Fruit fly (Drosophila melanogaster) whole organism, prepupa: ENCODE data around the gene atms.

Experiments used
- CG10631 ChIP-seq: fragments of 200-800 bp; sonication (Bioruptor generic); optimal IDR thresholded peaks from 2 replicates; lab custom pipeline; 2016; ENCODE audit warnings: missing biosample characterization, missing genetic modification characterization
- CG10669 ChIP-seq: fragments of 200-800 bp; sonication (Bioruptor generic); optimal IDR thresholded peaks from 3 replicates; lab custom pipeline; 2018; ENCODE audit warnings: missing biosample characterization, mild to moderate bottlenecking, missing genetic modification characterization, moderate library complexity
- CG11294 ChIP-seq: fragments of 200-800 bp; sonication (Bioruptor generic); IDR thresholded peaks from 2 replicates; pipeline ENCODE4 v1.3.6; 2022; ENCODE audit warnings: missing biosample characterization, missing genetic modification characterization
- CG11762 ChIP-seq: fragments of 200-800 bp; sonication (Bioruptor generic); optimal IDR thresholded peaks from 3 replicates; lab custom pipeline; 2016; ENCODE audit warnings: missing biosample characterization, missing genetic modification characterization; ENCODE audit not compliant: insufficient read depth
- CG15336 ChIP-seq: fragments of 200-800 bp; sonication (Bioruptor generic); IDR thresholded peaks from 2 replicates; pipeline ENCODE4 v1.3.6; 2022; ENCODE audit warnings: missing biosample characterization, missing genetic modification characterization
- CG1621 ChIP-seq: fragments of 200-800 bp; sonication (Bioruptor generic); optimal IDR thresholded peaks from 3 replicates; lab custom pipeline; 2018; ENCODE audit warnings: missing biosample characterization, mild to moderate bottlenecking, missing genetic modification characterization
- CG16779 ChIP-seq: fragments of 200-800 bp; sonication (Bioruptor generic); optimal IDR thresholded peaks from 3 replicates; lab custom pipeline; 2017; ENCODE audit warnings: missing biosample characterization, mild to moderate bottlenecking, missing genetic modification characterization
- CG31627 ChIP-seq: fragments of 200-800 bp; sonication (Bioruptor generic); optimal IDR thresholded peaks from 3 replicates; lab custom pipeline; 2016; ENCODE audit warnings: missing biosample characterization, missing genetic modification characterization
- CG32006 ChIP-seq: fragments of 200-800 bp; sonication (Bioruptor generic); optimal IDR thresholded peaks from 3 replicates; lab custom pipeline; 2017; ENCODE audit warnings: missing biosample characterization, mild to moderate bottlenecking, missing genetic modification characterization
- CG6163 ChIP-seq: fragments of 200-800 bp; sonication (Bioruptor generic); IDR thresholded peaks from 3 replicates; pipeline ENCODE4 v1.3.6; 2022; ENCODE audit warnings: missing biosample characterization, missing genetic modification characterization
- CG6276 ChIP-seq: fragments of 200-800 bp; sonication (Bioruptor generic); optimal IDR thresholded peaks from 2 replicates; lab custom pipeline; 2017; ENCODE audit warnings: missing biosample characterization, mild to moderate bottlenecking, missing genetic modification characterization
- CG6792 ChIP-seq: fragments of 200-800 bp; sonication (Bioruptor generic); optimal IDR thresholded peaks from 3 replicates; lab custom pipeline; 2016; ENCODE audit warnings: missing biosample characterization, missing genetic modification characterization
- CG6808 ChIP-seq: fragments of 200-800 bp; sonication (Bioruptor generic); optimal IDR thresholded peaks from 3 replicates; lab custom pipeline; 2017; ENCODE audit warnings: missing biosample characterization, missing genetic modification characterization, mild to moderate bottlenecking, moderate library complexity, missing genetic modification reagents
- CG8119 ChIP-seq: fragments of 200-800 bp; sonication (Bioruptor generic); IDR thresholded peaks from 3 replicates; pipeline ENCODE4 v1.3.6; 2022; ENCODE audit warnings: missing biosample characterization, missing genetic modification characterization
- CG8319 ChIP-seq: fragments of 200-800 bp; sonication (Bioruptor generic); optimal IDR thresholded peaks from 3 replicates; lab custom pipeline; 2016; ENCODE audit warnings: missing biosample characterization, missing genetic modification characterization
- CG9139 ChIP-seq: fragments of 200-800 bp; sonication (Bioruptor generic); optimal IDR thresholded peaks from 3 replicates; lab custom pipeline; 2017; ENCODE audit warnings: missing biosample characterization, mild to moderate bottlenecking, missing genetic modification characterization
- Ets21C ChIP-seq: fragments of 200-800 bp; sonication (Bioruptor generic); optimal IDR thresholded peaks from 3 replicates; lab custom pipeline; 2016; ENCODE audit warnings: missing biosample characterization, missing genetic modification characterization
- Gug ChIP-seq: fragments of 200-800 bp; sonication (Bioruptor generic); IDR thresholded peaks from 2 replicates; pipeline ENCODE4 v1.3.6; 2022; ENCODE audit warnings: missing biosample characterization, missing genetic modification characterization
- Hr39 ChIP-seq: fragments of 200-800 bp; sonication (Bioruptor generic); optimal IDR thresholded peaks from 2 replicates; lab custom pipeline; 2016; ENCODE audit warnings: missing biosample characterization, missing genetic modification characterization
- Lpt ChIP-seq: fragments of 200-800 bp; sonication (Bioruptor generic); optimal IDR thresholded peaks from 3 replicates; lab custom pipeline; 2016; ENCODE audit warnings: missing biosample characterization, missing genetic modification characterization
- Met ChIP-seq: fragments of 200-800 bp; sonication (Bioruptor generic); optimal IDR thresholded peaks from 3 replicates; lab custom pipeline; 2016; ENCODE audit warnings: missing biosample characterization, missing genetic modification characterization
- OdsH ChIP-seq: fragments of 200-800 bp; sonication (Bioruptor generic); optimal IDR thresholded peaks from 3 replicates; lab custom pipeline; 2016; ENCODE audit warnings: missing biosample characterization, missing genetic modification characterization
- Smox ChIP-seq: fragments of 200-800 bp; sonication (Bioruptor generic); optimal IDR thresholded peaks from 3 replicates; lab custom pipeline; 2016; ENCODE audit warnings: missing biosample characterization, missing genetic modification characterization
- Sox14 ChIP-seq: fragments of 200-800 bp; sonication (Bioruptor generic); optimal IDR thresholded peaks from 3 replicates; lab custom pipeline; 2016; ENCODE audit warnings: missing biosample characterization, missing genetic modification characterization
- Sox15 ChIP-seq: fragments of 200-800 bp; sonication (Bioruptor generic); optimal IDR thresholded peaks from 3 replicates; lab custom pipeline; 2016; ENCODE audit warnings: missing biosample characterization, missing genetic modification characterization
- achi ChIP-seq: fragments of 200-800 bp; sonication (Bioruptor generic); optimal IDR thresholded peaks from 3 replicates; lab custom pipeline; 2016; ENCODE audit warnings: missing biosample characterization, missing genetic modification characterization
- dac ChIP-seq: fragments of 200-800 bp; sonication (Bioruptor generic); optimal IDR thresholded peaks from 2 replicates; lab custom pipeline; 2017; ENCODE audit warnings: missing biosample characterization, mild to moderate bottlenecking, missing genetic modification characterization
- dsx ChIP-seq: fragments of 200-800 bp; optimal IDR thresholded peaks from 3 replicates; lab custom pipeline; 2019; ENCODE audit warnings: missing biosample characterization, mild to moderate bottlenecking, missing genetic modification characterization, moderate library complexity; ENCODE audit not compliant: poor library complexity, severe bottlenecking
- eg ChIP-seq: fragments of 200-800 bp; sonication (Bioruptor generic); IDR thresholded peaks from 3 replicates; pipeline ENCODE4 v1.3.6; 2022; ENCODE audit warnings: missing biosample characterization, missing genetic modification characterization
- fd59A ChIP-seq: fragments of 200-800 bp; sonication (Bioruptor generic); optimal IDR thresholded peaks from 2 replicates; lab custom pipeline; 2017; ENCODE audit warnings: missing biosample characterization, mild to moderate bottlenecking, missing genetic modification characterization, missing genetic modification reagents
- fkh ChIP-seq: fragments of 200-800 bp; sonication (Bioruptor generic); optimal IDR thresholded peaks from 3 replicates; lab custom pipeline; 2017; ENCODE audit warnings: missing biosample characterization, mild to moderate bottlenecking, missing genetic modification characterization, moderate library complexity
- lz ChIP-seq: fragments of 200-800 bp; sonication (Bioruptor generic); optimal IDR thresholded peaks from 3 replicates; lab custom pipeline; 2016; ENCODE audit warnings: missing biosample characterization, missing genetic modification characterization
- net ChIP-seq: fragments of 200-800 bp; sonication (Bioruptor generic); optimal IDR thresholded peaks from 3 replicates; lab custom pipeline; 2016; ENCODE audit warnings: missing biosample characterization, missing genetic modification characterization
- salr ChIP-seq, 2 experiments: fragments of 200-800 bp; sonication (Bioruptor generic); optimal IDR thresholded peaks; 3 replicates each; lab custom pipeline; 2016 to 2018; ENCODE audit warnings: missing biosample characterization in 2 of 2, missing genetic modification characterization in 2 of 2, mild to moderate bottlenecking in 1 of 2
- spab ChIP-seq: fragments of 200-800 bp; sonication (Bioruptor generic); optimal IDR thresholded peaks from 2 replicates; lab custom pipeline; 2017; ENCODE audit warnings: missing biosample characterization, mild to moderate bottlenecking, missing genetic modification characterization, missing genetic modification reagents
- svp ChIP-seq: fragments of 200-800 bp; sonication (Bioruptor generic); peaks from one replicate; lab custom pipeline; 2016; ENCODE audit warnings: missing biosample characterization, missing genetic modification characterization
- topi ChIP-seq: fragments of 200-800 bp; sonication (Bioruptor generic); optimal IDR thresholded peaks from 3 replicates; lab custom pipeline; 2016; ENCODE audit warnings: missing biosample characterization, missing genetic modification characterization

Gene atms

DNA sequence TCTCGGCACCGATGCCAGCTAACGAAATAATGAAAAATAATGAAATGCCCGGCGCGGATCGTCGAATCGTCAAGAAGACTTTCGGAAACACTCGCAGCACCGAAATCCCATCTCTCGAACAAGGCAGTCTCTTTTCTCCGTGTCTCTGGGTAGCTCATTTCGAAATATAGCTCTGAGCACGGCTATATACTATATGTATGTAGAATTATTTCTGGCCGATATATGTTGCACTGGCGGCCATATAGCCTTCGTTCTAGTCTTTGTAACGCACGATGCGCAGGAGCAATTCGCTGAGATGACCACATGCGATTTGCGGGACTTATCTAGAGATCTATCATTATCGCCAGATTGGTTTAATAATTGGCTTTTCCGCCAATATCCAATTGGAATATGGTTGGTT, 30.4 kb downstream of the atms start, which contains the start of gene CG14655:
Gene CG14655, minus strand, starts transcription at position 41 of the 400 bp plus-strand sequence.
- TF ChIP-seq CG11762 (no peak), topi (GFP tag; lab: Kevin White, UChicago) (no peak), Sox14 (GFP tag; lab: Kevin White, UChicago) (no peak), CG6276 (GFP tag; lab: Kevin White, UChicago) (no peak), Smox (no peak), CG9139 (GFP tag; lab: Kevin White, UChicago) (no peak)

- TF ChIP-seq eg (GFP tag; lab: Robert Waterston, UW) = no peak
- no peak for TF ChIP-seq CG6792
- TF ChIP-seq Hr39 (GFP tag; lab: Kevin White, UChicago) = no peak
- TF ChIP-seq CG8319 = no peak
- no peak for TF ChIP-seq CG6276 (GFP tag; lab: Kevin White, UChicago)
- no peak for TF ChIP-seq CG10631
- TF ChIP-seq CG32006 = no peak
- no peak for TF ChIP-seq CG6163
- TF ChIP-seq lz (GFP tag; lab: Kevin White, UChicago) = no peak
- no peak for TF ChIP-seq achi (GFP tag; lab: Kevin White, UChicago)
- TF ChIP-seq Ets21C (GFP tag; lab: Kevin White, UChicago) = no peak
- no peak for TF ChIP-seq CG6808 (GFP tag; lab: Kevin White, UChicago)
- TF ChIP-seq CG31627 = no peak
- no peak for TF ChIP-seq Lpt
Measured at dm6 chr3R:4780721-4781120, 30.9 kb downstream of the atms start.

- TF ChIP-seq dac (GFP tag; lab: Kevin White, UChicago) (no peak), CG8119 (GFP tag; lab: Robert Waterston, UW) (no peak), eg (GFP tag; lab: Robert Waterston, UW) (no peak), CG6792 (no peak), CG31627 (no peak), Met (GFP tag; lab: Kevin White, UChicago) (no peak), Smox (no peak)
Measured at dm6 chr3R:4784622-4785021, 34.8 kb downstream of the atms start, which contains the start of gene Ccdc39. Gene Ccdc39 (minus strand): TSS chr3R:4784722.

DNA sequence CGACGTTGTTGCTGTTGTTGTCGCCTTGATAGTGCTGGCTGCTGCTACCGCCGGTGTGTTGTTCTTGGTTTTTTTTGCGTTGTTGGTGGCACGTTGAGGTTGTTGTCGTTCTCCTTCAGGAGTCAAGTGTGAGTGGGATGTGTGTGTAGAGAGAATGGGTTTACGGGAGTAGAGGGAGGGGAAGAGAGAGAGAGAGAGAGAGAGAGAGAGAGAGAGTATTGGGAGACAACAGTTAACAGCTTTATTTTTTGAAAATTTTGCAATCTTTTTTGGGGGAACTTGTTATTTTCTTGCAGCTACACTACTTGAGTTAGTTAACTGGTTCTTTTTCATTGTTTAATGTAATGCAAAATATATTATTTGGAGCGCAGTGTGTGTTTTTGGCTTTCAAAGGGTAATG, 47.8 kb downstream of the atms start:
- no peak for TF ChIP-seq OdsH
- no peak for TF ChIP-seq Sox15 (GFP tag; lab: Kevin White, UChicago)
- TF ChIP-seq fkh (GFP tag; lab: Kevin White, UChicago) = no peak
- TF ChIP-seq CG15336 (GFP tag; lab: Robert Waterston, UW) = no peak
- no peak for TF ChIP-seq svp (GFP tag; lab: Kevin White, UChicago)
- no peak for TF ChIP-seq CG11294 (GFP tag; lab: Robert Waterston, UW)
- TF ChIP-seq Lpt = no peak
- TF ChIP-seq fd59A = no peak
- no peak for TF ChIP-seq dsx
- no peak for TF ChIP-seq CG8119 (GFP tag; lab: Robert Waterston, UW)
- TF ChIP-seq CG1621 (tag; lab: Kevin White, UChicago) = no peak
- TF ChIP-seq CG16779 = no peak
- TF ChIP-seq CG6276 (GFP tag; lab: Kevin White, UChicago) = no peak
- TF ChIP-seq CG10669 = no peak
- no peak for TF ChIP-seq salr (GFP tag; optimal IDR thresholded peaks at IDR 0.05; lab: Kevin White, UChicago)

- TF ChIP-seq net (no peak), fkh (GFP tag; lab: Kevin White, UChicago) (no peak), Gug (no peak), spab (GFP tag; lab: Kevin White, UChicago) (no peak), fd59A (no peak), CG1621 (tag; lab: Kevin White, UChicago) (no peak), CG31627 (no peak), CG10669 (no peak), Ets21C (GFP tag; lab: Kevin White, UChicago) (no peak)
Measured at dm6 chr3R:4798025-4798424, 48.2 kb downstream of the atms start.
